Fruit fly (Drosophila melanogaster): Measurements from ENCODE around the gene CG31287.

CG31287 gene

DNA sequence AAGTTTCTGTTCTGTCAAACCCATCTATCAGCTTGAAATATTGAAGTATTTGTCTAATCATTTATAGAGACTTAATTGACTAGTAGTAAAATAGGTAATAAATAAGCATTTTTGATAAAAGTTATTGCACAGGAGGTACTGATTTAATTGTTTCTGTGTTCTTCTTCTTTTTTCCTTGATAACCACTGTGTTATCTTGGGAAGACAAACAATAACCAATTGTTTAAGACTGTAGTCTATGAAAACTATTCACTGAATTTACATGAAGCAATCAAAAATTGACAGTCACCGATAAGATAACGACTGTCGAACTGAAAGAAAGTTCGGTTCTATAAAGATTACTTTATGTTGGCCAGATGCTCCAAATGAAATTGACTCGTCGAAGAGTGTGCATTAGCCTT is 29.7 kb upstream of the CG31287 start:
- no peak for TF ChIP-seq pad (GFP tag; optimal IDR thresholded peaks at IDR 0.05)
- no peak for TF ChIP-seq CG1620 (GFP tag; optimal IDR thresholded peaks at IDR 0.05)
- no peak for TF ChIP-seq cic (GFP tag; optimal IDR thresholded peaks at IDR 0.05)
- TF ChIP-seq CG11617 (GFP tag; optimal IDR thresholded peaks at IDR 0.05) = no peak
- TF ChIP-seq kay (GFP tag; ENCODE audit: borderline replicate concordance) = no peak
- TF ChIP-seq cnc (optimal IDR thresholded peaks at IDR 0.05) = no peak
- no peak for TF ChIP-seq CG5204 (GFP tag; optimal IDR thresholded peaks at IDR 0.05)
- TF ChIP-seq CG33017 (tag; optimal IDR thresholded peaks at IDR 0.05) = no peak
- TF ChIP-seq CG14711 (tag; optimal IDR thresholded peaks at IDR 0.05) = no peak
- no peak for TF ChIP-seq CG7101 (tag; optimal IDR thresholded peaks at IDR 0.05)
- no peak for TF ChIP-seq Hr96 (GFP tag; optimal IDR thresholded peaks at IDR 0.05)
- TF ChIP-seq CG12768 (GFP tag; optimal IDR thresholded peaks at IDR 0.05) = no peak
- TF ChIP-seq toe (GFP tag; optimal IDR thresholded peaks at IDR 0.05) = no peak
- no peak for TF ChIP-seq tj (GFP tag; optimal IDR thresholded peaks at IDR 0.05)
- TF ChIP-seq bab1 (GFP tag; optimal IDR thresholded peaks at IDR 0.05) = no peak
- TF ChIP-seq CG7045 (GFP tag; optimal IDR thresholded peaks at IDR 0.05) = no peak

DNA sequence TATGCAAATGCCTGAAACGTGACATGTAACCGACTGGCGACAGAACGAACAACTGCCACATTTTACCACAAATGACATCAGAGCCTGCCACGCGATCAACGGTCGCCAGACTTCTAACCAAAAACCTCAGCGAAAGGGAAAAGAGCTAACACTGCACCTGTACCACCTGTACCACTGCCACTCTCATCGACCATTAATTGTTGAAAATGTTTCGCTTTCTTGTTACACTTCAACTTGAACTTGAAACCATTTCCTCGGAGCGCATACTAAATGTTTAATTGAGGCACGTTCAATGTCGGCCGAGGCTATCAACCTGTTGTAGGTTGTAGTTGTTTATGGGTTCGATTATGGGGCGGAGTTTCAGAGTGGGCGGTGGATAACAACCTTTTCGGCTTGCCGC is 26.6 kb upstream of the CG31287 start:
- TF ChIP-seq Clk (GFP tag; optimal IDR thresholded peaks at IDR 0.05) (no peak), Crg-1 (GFP tag; optimal IDR thresholded peaks at IDR 0.05) (no peak), CG11617 (GFP tag; optimal IDR thresholded peaks at IDR 0.05) (no peak), toe (GFP tag; optimal IDR thresholded peaks at IDR 0.05) (no peak), ovo (GFP tag; optimal IDR thresholded peaks at IDR 0.05) (no peak), CG1620 (GFP tag; optimal IDR thresholded peaks at IDR 0.05) (no peak), bab1 (GFP tag; optimal IDR thresholded peaks at IDR 0.05) (no peak), cic (GFP tag; optimal IDR thresholded peaks at IDR 0.05) (no peak), kay (GFP tag; ENCODE audit: borderline replicate concordance) (no peak), tj (GFP tag; optimal IDR thresholded peaks at IDR 0.05) (no peak), CG33017 (tag; optimal IDR thresholded peaks at IDR 0.05) (no peak), CG7045 (GFP tag; optimal IDR thresholded peaks at IDR 0.05) (no peak)

DNA sequence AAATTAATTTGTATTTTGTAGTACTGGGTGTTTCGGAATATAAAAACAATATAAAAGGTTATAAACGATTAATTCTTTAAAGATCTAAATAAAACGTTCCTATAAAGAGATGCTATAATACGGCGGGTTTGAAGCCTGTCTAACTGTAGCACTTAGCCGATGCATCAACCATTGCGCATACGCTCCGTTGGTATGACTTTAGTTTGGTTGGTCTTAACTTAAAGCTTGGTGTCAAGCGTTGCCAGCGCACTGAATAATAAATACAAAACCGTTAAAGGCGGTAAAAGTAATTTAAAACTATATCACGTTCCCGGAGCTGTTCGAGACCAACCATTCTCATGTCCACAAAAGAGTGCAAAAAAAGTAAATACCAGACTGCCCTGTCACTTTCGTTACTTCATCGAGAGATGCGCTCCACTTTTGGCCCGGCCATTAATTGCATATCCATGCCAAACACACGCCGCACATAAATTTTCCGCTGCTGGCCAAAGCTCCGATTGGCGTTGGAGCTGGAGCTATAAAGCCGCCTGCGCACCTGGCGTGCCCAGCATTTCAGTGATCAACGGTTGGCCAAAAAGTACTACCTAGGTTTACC is 22.6 kb upstream of the CG31287 start, which contains the start of gene CG8927:
TSS of gene CG8927 (plus strand) at position 545 of the 595 bp plus-strand sequence.
- TF ChIP-seq cnc (optimal IDR thresholded peaks at IDR 0.05) = no peak
- no peak for TF ChIP-seq pad (GFP tag; optimal IDR thresholded peaks at IDR 0.05)
- no peak for TF ChIP-seq CG7045 (GFP tag; optimal IDR thresholded peaks at IDR 0.05)
- TF ChIP-seq CG33017 (tag; optimal IDR thresholded peaks at IDR 0.05) = no peak
- TF ChIP-seq CG14711 (tag; optimal IDR thresholded peaks at IDR 0.05) = no peak
- TF ChIP-seq CG12768 (GFP tag; optimal IDR thresholded peaks at IDR 0.05) = no peak
- no peak for TF ChIP-seq Clk (GFP tag; optimal IDR thresholded peaks at IDR 0.05)
- no peak for TF ChIP-seq CG1620 (GFP tag; optimal IDR thresholded peaks at IDR 0.05)
- TF ChIP-seq Mnt (GFP tag; optimal IDR thresholded peaks at IDR 0.05) = no peak
- no peak for TF ChIP-seq Hr96 (GFP tag; optimal IDR thresholded peaks at IDR 0.05)
- no peak for TF ChIP-seq bab1 (GFP tag; optimal IDR thresholded peaks at IDR 0.05)
- TF ChIP-seq kay (GFP tag; ENCODE audit: borderline replicate concordance) = no peak
- TF ChIP-seq CG7101 (tag; optimal IDR thresholded peaks at IDR 0.05) = no peak
- TF ChIP-seq Crg-1 (GFP tag; optimal IDR thresholded peaks at IDR 0.05) = no peak
- no peak for TF ChIP-seq tj (GFP tag; optimal IDR thresholded peaks at IDR 0.05)
- TF ChIP-seq CG5204 (GFP tag; optimal IDR thresholded peaks at IDR 0.05) = no peak
- no peak for TF ChIP-seq ovo (GFP tag; optimal IDR thresholded peaks at IDR 0.05)
- no peak for TF ChIP-seq CG11617 (GFP tag; optimal IDR thresholded peaks at IDR 0.05)

DNA sequence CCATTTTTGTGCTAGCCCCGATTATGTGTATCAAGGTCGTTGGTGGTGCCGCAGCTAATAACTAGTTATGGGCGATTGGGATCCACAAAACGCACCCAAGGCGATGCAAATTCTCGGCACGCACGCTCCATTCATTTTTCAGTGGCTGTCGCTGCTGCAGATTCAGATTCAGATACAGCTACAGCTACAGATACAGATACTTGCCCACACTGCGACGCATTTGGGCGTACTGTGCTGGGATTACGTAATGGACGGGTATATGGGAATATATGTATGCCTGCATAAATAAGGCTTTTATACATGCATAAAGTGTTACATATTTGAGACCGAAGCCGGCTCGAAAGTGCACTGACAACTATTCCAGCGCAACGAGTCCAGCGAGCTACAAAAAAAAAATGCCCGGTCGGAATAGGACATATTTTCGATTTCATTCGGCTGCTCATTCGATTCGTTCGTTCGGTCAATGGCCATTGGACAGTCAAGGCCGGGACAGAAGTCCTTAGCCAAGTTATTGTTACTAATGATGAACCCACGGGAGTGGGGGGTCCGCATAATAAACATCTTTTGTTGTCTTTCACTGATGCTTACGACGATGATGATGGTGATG is 20.8 kb upstream of the CG31287 start:
- TF ChIP-seq kay (GFP tag; ENCODE audit: borderline replicate concordance) (no peak), CG1620 (GFP tag; optimal IDR thresholded peaks at IDR 0.05) (no peak), CG12768 (GFP tag; optimal IDR thresholded peaks at IDR 0.05) (no peak), toe (GFP tag; optimal IDR thresholded peaks at IDR 0.05) (no peak), Crg-1 (GFP tag; optimal IDR thresholded peaks at IDR 0.05) (no peak), cic (GFP tag; optimal IDR thresholded peaks at IDR 0.05) (no peak), CG33017 (tag; optimal IDR thresholded peaks at IDR 0.05) (no peak), Clk (GFP tag; optimal IDR thresholded peaks at IDR 0.05) (no peak), CG5204 (GFP tag; optimal IDR thresholded peaks at IDR 0.05) (no peak), CG7101 (tag; optimal IDR thresholded peaks at IDR 0.05) (no peak), ovo (GFP tag; optimal IDR thresholded peaks at IDR 0.05) (no peak), tj (GFP tag; optimal IDR thresholded peaks at IDR 0.05) (no peak), pad (GFP tag; optimal IDR thresholded peaks at IDR 0.05) (no peak), Mnt (GFP tag; optimal IDR thresholded peaks at IDR 0.05) (no peak), CG7045 (GFP tag; optimal IDR thresholded peaks at IDR 0.05) (no peak), cnc (optimal IDR thresholded peaks at IDR 0.05) (no peak), Hr96 (GFP tag; optimal IDR thresholded peaks at IDR 0.05) (no peak), CG14711 (tag; optimal IDR thresholded peaks at IDR 0.05) (no peak)

DNA sequence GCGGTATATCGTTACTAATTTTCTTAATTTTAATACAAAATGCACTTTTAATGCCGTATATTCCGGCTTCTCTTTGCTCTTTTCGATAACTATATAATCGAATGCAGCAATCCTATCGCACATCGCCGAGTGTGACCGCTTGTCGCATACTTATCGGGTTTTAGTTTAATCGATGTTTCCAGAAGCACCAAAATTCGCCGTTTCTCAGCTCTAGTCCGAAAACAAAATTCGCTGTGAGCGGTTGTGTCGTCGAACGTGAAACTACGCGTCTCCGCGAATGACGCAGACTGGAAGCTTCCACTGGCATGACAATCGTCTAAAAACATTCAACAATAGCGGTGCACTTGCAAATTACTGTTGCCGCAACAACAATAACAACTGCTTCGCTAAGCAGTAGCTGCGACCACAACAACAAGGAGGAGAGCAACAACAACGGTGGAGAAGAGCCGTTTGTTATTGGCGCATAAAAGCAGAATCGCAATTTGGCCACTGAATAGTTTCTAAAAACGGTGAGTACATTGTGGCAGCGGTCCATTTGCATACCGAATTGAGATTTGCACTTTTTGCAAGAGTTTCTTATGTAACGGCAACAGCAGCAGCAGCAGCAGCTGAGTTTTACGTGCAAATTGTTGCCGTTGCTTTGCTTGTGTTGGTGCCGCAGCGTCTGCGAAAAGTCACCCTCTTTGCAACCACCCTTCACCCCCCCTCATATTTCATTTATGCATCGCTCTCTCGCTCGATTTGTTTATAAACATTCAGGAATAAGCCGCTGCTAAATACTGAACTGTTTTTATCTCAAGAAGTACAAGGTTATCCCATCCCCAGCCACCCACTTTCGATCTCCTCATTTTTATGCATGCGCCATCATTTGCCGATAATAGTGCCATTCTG is 16.1 kb upstream of the CG31287 start, which contains the start of gene sra:
TSS of gene sra (plus strand) at position 209 of the 891 bp plus-strand sequence.
- TF ChIP-seq ovo (GFP tag; optimal IDR thresholded peaks at IDR 0.05) (peak; percentile 27), bab1 (GFP tag; optimal IDR thresholded peaks at IDR 0.05) (peak; percentile 80), tj (GFP tag; optimal IDR thresholded peaks at IDR 0.05) (peak; percentile 71), CG7101 (tag; optimal IDR thresholded peaks at IDR 0.05) (peak; percentile 31), CG33017 (tag; optimal IDR thresholded peaks at IDR 0.05) (peak; percentile 36), Crg-1 (GFP tag; optimal IDR thresholded peaks at IDR 0.05) (peak; percentile 44), CG7045 (GFP tag; optimal IDR thresholded peaks at IDR 0.05) (no peak), CG11617 (GFP tag; optimal IDR thresholded peaks at IDR 0.05) (peak; percentile 62), CG5204 (GFP tag; optimal IDR thresholded peaks at IDR 0.05) (no peak), toe (GFP tag; optimal IDR thresholded peaks at IDR 0.05) (no peak), cnc (optimal IDR thresholded peaks at IDR 0.05) (no peak), Hr96 (GFP tag; optimal IDR thresholded peaks at IDR 0.05) (no peak), CG12768 (GFP tag; optimal IDR thresholded peaks at IDR 0.05) (no peak), Mnt (GFP tag; optimal IDR thresholded peaks at IDR 0.05) (peak; percentile 66), CG1620 (GFP tag; optimal IDR thresholded peaks at IDR 0.05) (peak; percentile 29), pad (GFP tag; optimal IDR thresholded peaks at IDR 0.05) (peak; percentile 22), kay (GFP tag; ENCODE audit: borderline replicate concordance) (no peak), CG14711 (tag; optimal IDR thresholded peaks at IDR 0.05) (peak; percentile 39), Clk (GFP tag; optimal IDR thresholded peaks at IDR 0.05) (no peak), cic (GFP tag; optimal IDR thresholded peaks at IDR 0.05) (peak; percentile 37)
